Fruit fly (Drosophila melanogaster) whole organism, prepupa: Measurements from ENCODE around the gene CG4186.

ENCODE experiments used
- Blimp-1 ChIP-seq: fragments of 200-800 bp; sonication (Bioruptor generic); optimal IDR thresholded peaks from 3 replicates; lab custom pipeline; 2017; ENCODE audit warnings: missing biosample characterization, missing genetic modification characterization, mild to moderate bottlenecking, moderate library complexity, missing genetic modification reagents
- CG10631 ChIP-seq: fragments of 200-800 bp; sonication (Bioruptor generic); optimal IDR thresholded peaks from 2 replicates; lab custom pipeline; 2016; ENCODE audit warnings: missing biosample characterization, missing genetic modification characterization
- CG10669 ChIP-seq: fragments of 200-800 bp; sonication (Bioruptor generic); optimal IDR thresholded peaks from 3 replicates; lab custom pipeline; 2018; ENCODE audit warnings: missing biosample characterization, mild to moderate bottlenecking, missing genetic modification characterization, moderate library complexity
- CG11294 ChIP-seq: fragments of 200-800 bp; sonication (Bioruptor generic); IDR thresholded peaks from 2 replicates; pipeline ENCODE4 v1.3.6; 2022; ENCODE audit warnings: missing biosample characterization, missing genetic modification characterization
- CG11762 ChIP-seq: fragments of 200-800 bp; sonication (Bioruptor generic); optimal IDR thresholded peaks from 3 replicates; lab custom pipeline; 2016; ENCODE audit warnings: missing biosample characterization, missing genetic modification characterization; ENCODE audit not compliant: insufficient read depth
- CG11902 ChIP-seq: fragments of 200-800 bp; sonication (Bioruptor generic); optimal IDR thresholded peaks from 3 replicates; lab custom pipeline; 2016; ENCODE audit warnings: missing biosample characterization, missing genetic modification characterization
- CG15336 ChIP-seq: fragments of 200-800 bp; sonication (Bioruptor generic); IDR thresholded peaks from 2 replicates; pipeline ENCODE4 v1.3.6; 2022; ENCODE audit warnings: missing biosample characterization, missing genetic modification characterization
- CG1621 ChIP-seq: fragments of 200-800 bp; sonication (Bioruptor generic); optimal IDR thresholded peaks from 3 replicates; lab custom pipeline; 2018; ENCODE audit warnings: missing biosample characterization, mild to moderate bottlenecking, missing genetic modification characterization
- CG16779 ChIP-seq: fragments of 200-800 bp; sonication (Bioruptor generic); optimal IDR thresholded peaks from 3 replicates; lab custom pipeline; 2017; ENCODE audit warnings: missing biosample characterization, mild to moderate bottlenecking, missing genetic modification characterization
- CG3032 ChIP-seq: fragments of 200-800 bp; optimal IDR thresholded peaks from 2 replicates; lab custom pipeline; 2019; ENCODE audit warnings: missing biosample characterization, mild to moderate bottlenecking, missing genetic modification characterization, moderate library complexity
- CG31627 ChIP-seq: fragments of 200-800 bp; sonication (Bioruptor generic); optimal IDR thresholded peaks from 3 replicates; lab custom pipeline; 2016; ENCODE audit warnings: missing biosample characterization, missing genetic modification characterization
- CG32006 ChIP-seq: fragments of 200-800 bp; sonication (Bioruptor generic); optimal IDR thresholded peaks from 3 replicates; lab custom pipeline; 2017; ENCODE audit warnings: missing biosample characterization, mild to moderate bottlenecking, missing genetic modification characterization
- CG34406 ChIP-seq: fragments of 200-800 bp; sonication (Bioruptor generic); optimal IDR thresholded peaks from 3 replicates; lab custom pipeline; 2016; ENCODE audit warnings: missing biosample characterization, missing genetic modification characterization
- CG3919 ChIP-seq: fragments of 200-800 bp; sonication (Bioruptor generic); optimal IDR thresholded peaks from 3 replicates; lab custom pipeline; 2016; ENCODE audit warnings: missing biosample characterization, missing genetic modification characterization
- CG6163 ChIP-seq: fragments of 200-800 bp; sonication (Bioruptor generic); IDR thresholded peaks from 3 replicates; pipeline ENCODE4 v1.3.6; 2022; ENCODE audit warnings: missing biosample characterization, missing genetic modification characterization
- CG6276 ChIP-seq: fragments of 200-800 bp; sonication (Bioruptor generic); optimal IDR thresholded peaks from 2 replicates; lab custom pipeline; 2017; ENCODE audit warnings: missing biosample characterization, mild to moderate bottlenecking, missing genetic modification characterization
- CG6792 ChIP-seq: fragments of 200-800 bp; sonication (Bioruptor generic); optimal IDR thresholded peaks from 3 replicates; lab custom pipeline; 2016; ENCODE audit warnings: missing biosample characterization, missing genetic modification characterization
- CG6808 ChIP-seq: fragments of 200-800 bp; sonication (Bioruptor generic); optimal IDR thresholded peaks from 3 replicates; lab custom pipeline; 2017; ENCODE audit warnings: missing biosample characterization, missing genetic modification characterization, mild to moderate bottlenecking, moderate library complexity, missing genetic modification reagents
- CG6854 ChIP-seq: fragments of 200-800 bp; sonication (Bioruptor generic); optimal IDR thresholded peaks from 2 replicates; lab custom pipeline; 2017; ENCODE audit warnings: missing biosample characterization, mild to moderate bottlenecking, missing genetic modification characterization
- CG7368 ChIP-seq: fragments of 200-800 bp; sonication (Bioruptor generic); optimal IDR thresholded peaks from 3 replicates; lab custom pipeline; 2016; ENCODE audit warnings: missing biosample characterization, missing genetic modification characterization
- CG8119 ChIP-seq: fragments of 200-800 bp; sonication (Bioruptor generic); IDR thresholded peaks from 3 replicates; pipeline ENCODE4 v1.3.6; 2022; ENCODE audit warnings: missing biosample characterization, missing genetic modification characterization
- CG9139 ChIP-seq: fragments of 200-800 bp; sonication (Bioruptor generic); optimal IDR thresholded peaks from 3 replicates; lab custom pipeline; 2017; ENCODE audit warnings: missing biosample characterization, mild to moderate bottlenecking, missing genetic modification characterization
- Eip75B ChIP-seq: fragments of 200-800 bp; sonication (Bioruptor generic); optimal IDR thresholded peaks from 3 replicates; lab custom pipeline; 2016; ENCODE audit warnings: missing biosample characterization, missing genetic modification characterization
- Eip78C ChIP-seq: fragments of 200-800 bp; sonication (Bioruptor generic); peaks from one replicate; lab custom pipeline; 2016; ENCODE audit warnings: missing biosample characterization, missing genetic modification characterization
- Ets21C ChIP-seq: fragments of 200-800 bp; sonication (Bioruptor generic); optimal IDR thresholded peaks from 3 replicates; lab custom pipeline; 2016; ENCODE audit warnings: missing biosample characterization, missing genetic modification characterization
- Ets96B ChIP-seq: fragments of 200-800 bp; optimal IDR thresholded peaks from 2 replicates; lab custom pipeline; 2019; ENCODE audit warnings: missing biosample characterization, mild to moderate bottlenecking, missing genetic modification characterization, moderate library complexity
- Gug ChIP-seq: fragments of 200-800 bp; sonication (Bioruptor generic); IDR thresholded peaks from 2 replicates; pipeline ENCODE4 v1.3.6; 2022; ENCODE audit warnings: missing biosample characterization, missing genetic modification characterization
- Hr38 ChIP-seq: sonication (Bioruptor generic); optimal IDR thresholded peaks from 2 replicates; lab custom pipeline; 2016; ENCODE audit warnings: missing biosample characterization, missing genetic modification characterization
- Hr39 ChIP-seq: fragments of 200-800 bp; sonication (Bioruptor generic); optimal IDR thresholded peaks from 2 replicates; lab custom pipeline; 2016; ENCODE audit warnings: missing biosample characterization, missing genetic modification characterization
- Hr4 ChIP-seq: fragments of 200-800 bp; sonication (Bioruptor generic); optimal IDR thresholded peaks from 3 replicates; lab custom pipeline; 2016; ENCODE audit warnings: missing biosample characterization, missing genetic modification characterization
- Lpt ChIP-seq: fragments of 200-800 bp; sonication (Bioruptor generic); optimal IDR thresholded peaks from 3 replicates; lab custom pipeline; 2016; ENCODE audit warnings: missing biosample characterization, missing genetic modification characterization
- Met ChIP-seq: fragments of 200-800 bp; sonication (Bioruptor generic); optimal IDR thresholded peaks from 3 replicates; lab custom pipeline; 2016; ENCODE audit warnings: missing biosample characterization, missing genetic modification characterization
- OdsH ChIP-seq: fragments of 200-800 bp; sonication (Bioruptor generic); optimal IDR thresholded peaks from 3 replicates; lab custom pipeline; 2016; ENCODE audit warnings: missing biosample characterization, missing genetic modification characterization
- Smox ChIP-seq: fragments of 200-800 bp; sonication (Bioruptor generic); optimal IDR thresholded peaks from 3 replicates; lab custom pipeline; 2016; ENCODE audit warnings: missing biosample characterization, missing genetic modification characterization
- Sox102F ChIP-seq: fragments of 200-800 bp; sonication (Bioruptor generic); optimal IDR thresholded peaks from 2 replicates; lab custom pipeline; 2016; ENCODE audit warnings: missing biosample characterization, mild to moderate bottlenecking, missing genetic modification characterization
- Sox14 ChIP-seq: fragments of 200-800 bp; sonication (Bioruptor generic); optimal IDR thresholded peaks from 3 replicates; lab custom pipeline; 2016; ENCODE audit warnings: missing biosample characterization, missing genetic modification characterization
- Sox15 ChIP-seq: fragments of 200-800 bp; sonication (Bioruptor generic); optimal IDR thresholded peaks from 3 replicates; lab custom pipeline; 2016; ENCODE audit warnings: missing biosample characterization, missing genetic modification characterization
- achi ChIP-seq: fragments of 200-800 bp; sonication (Bioruptor generic); optimal IDR thresholded peaks from 3 replicates; lab custom pipeline; 2016; ENCODE audit warnings: missing biosample characterization, missing genetic modification characterization
- acj6 ChIP-seq: fragments of 200-800 bp; sonication (Bioruptor generic); optimal IDR thresholded peaks from 3 replicates; lab custom pipeline; 2016; ENCODE audit warnings: missing biosample characterization, missing genetic modification characterization
- cyc ChIP-seq: fragments of 200-800 bp; sonication (Bioruptor generic); optimal IDR thresholded peaks from 3 replicates; lab custom pipeline; 2016; ENCODE audit warnings: missing biosample characterization, missing genetic modification characterization
- dac ChIP-seq: fragments of 200-800 bp; sonication (Bioruptor generic); optimal IDR thresholded peaks from 2 replicates; lab custom pipeline; 2017; ENCODE audit warnings: missing biosample characterization, mild to moderate bottlenecking, missing genetic modification characterization
- eg ChIP-seq: fragments of 200-800 bp; sonication (Bioruptor generic); IDR thresholded peaks from 3 replicates; pipeline ENCODE4 v1.3.6; 2022; ENCODE audit warnings: missing biosample characterization, missing genetic modification characterization
- esn ChIP-seq: fragments of 200-800 bp; sonication (Bioruptor generic); optimal IDR thresholded peaks from 2 replicates; lab custom pipeline; 2016; ENCODE audit warnings: missing biosample characterization, mild to moderate bottlenecking, missing genetic modification characterization, moderate library complexity
- fd59A ChIP-seq: fragments of 200-800 bp; sonication (Bioruptor generic); optimal IDR thresholded peaks from 2 replicates; lab custom pipeline; 2017; ENCODE audit warnings: missing biosample characterization, mild to moderate bottlenecking, missing genetic modification characterization, missing genetic modification reagents
- fd85E ChIP-seq: fragments of 200-800 bp; sonication (Bioruptor generic); optimal IDR thresholded peaks from 3 replicates; lab custom pipeline; 2016; ENCODE audit warnings: missing biosample characterization, missing genetic modification characterization
- fkh ChIP-seq: fragments of 200-800 bp; sonication (Bioruptor generic); optimal IDR thresholded peaks from 3 replicates; lab custom pipeline; 2017; ENCODE audit warnings: missing biosample characterization, mild to moderate bottlenecking, missing genetic modification characterization, moderate library complexity
- lz ChIP-seq: fragments of 200-800 bp; sonication (Bioruptor generic); optimal IDR thresholded peaks from 3 replicates; lab custom pipeline; 2016; ENCODE audit warnings: missing biosample characterization, missing genetic modification characterization
- net ChIP-seq: fragments of 200-800 bp; sonication (Bioruptor generic); optimal IDR thresholded peaks from 3 replicates; lab custom pipeline; 2016; ENCODE audit warnings: missing biosample characterization, missing genetic modification characterization
- pdm3 ChIP-seq: fragments of 200-800 bp; sonication (Bioruptor generic); optimal IDR thresholded peaks from 3 replicates; lab custom pipeline; 2016; ENCODE audit warnings: missing biosample characterization, missing genetic modification characterization
- spab ChIP-seq: fragments of 200-800 bp; sonication (Bioruptor generic); optimal IDR thresholded peaks from 2 replicates; lab custom pipeline; 2017; ENCODE audit warnings: missing biosample characterization, mild to moderate bottlenecking, missing genetic modification characterization, missing genetic modification reagents
- ss ChIP-seq, 2 experiments: fragments of 200-800 bp; sonication (Bioruptor generic); optimal IDR thresholded peaks; 2 replicates in 1 of 2; 3 replicates in 1 of 2; lab custom pipeline; 2017 to 2018; ENCODE audit warnings: mild to moderate bottlenecking in 2 of 2, missing biosample characterization in 2 of 2, missing genetic modification characterization in 2 of 2, moderate library complexity in 1 of 2
- svp ChIP-seq: fragments of 200-800 bp; sonication (Bioruptor generic); peaks from one replicate; lab custom pipeline; 2016; ENCODE audit warnings: missing biosample characterization, missing genetic modification characterization
- topi ChIP-seq: fragments of 200-800 bp; sonication (Bioruptor generic); optimal IDR thresholded peaks from 3 replicates; lab custom pipeline; 2016; ENCODE audit warnings: missing biosample characterization, missing genetic modification characterization
- vri ChIP-seq: fragments of 200-800 bp; sonication (Bioruptor generic); optimal IDR thresholded peaks from 3 replicates; lab custom pipeline; 2016; ENCODE audit warnings: missing biosample characterization, mild to moderate bottlenecking, missing genetic modification characterization

Gene CG4186

DNA sequence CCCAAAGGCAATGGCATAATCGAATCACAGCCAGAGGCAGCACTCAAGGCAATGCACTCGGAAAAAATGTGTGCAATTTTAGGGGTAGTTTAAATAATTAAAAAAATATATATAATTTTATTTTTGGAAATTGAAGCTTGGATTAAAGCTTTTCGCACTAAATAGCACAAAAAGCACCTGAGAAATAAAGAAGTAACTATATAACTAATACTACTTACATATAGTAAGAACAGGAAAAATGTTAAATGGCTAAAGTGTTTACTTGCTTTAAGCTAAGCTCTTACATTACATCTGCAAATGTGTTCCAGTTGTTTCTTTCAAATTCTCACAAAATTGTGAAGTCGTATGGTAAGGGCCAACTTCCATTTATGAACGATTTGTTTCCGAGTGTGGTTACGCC lies 30.0 kb upstream of the CG4186 start, which contains the start of gene Gr77a:
TSS of gene Gr77a (minus strand) at position 17 of the 400 bp plus-strand sequence.
- no peak for TF ChIP-seq CG31627 (GFP tag; lab: Kevin White, UChicago)
- TF ChIP-seq CG34406, result peak; percentile 40
- TF ChIP-seq Ets21C (GFP tag; lab: Kevin White, UChicago), result no peak
- no peak for TF ChIP-seq topi
- TF ChIP-seq Eip75B (GFP tag; lab: Kevin White, UChicago), result no peak
- no peak for TF ChIP-seq eg (GFP tag; lab: Robert Waterston, UW)
- peak; percentile 29 for TF ChIP-seq acj6 (GFP tag; lab: Kevin White, UChicago)
- no peak for TF ChIP-seq Lpt (GFP tag; lab: Kevin White, UChicago)
- TF ChIP-seq Sox102F (GFP tag; lab: Kevin White, UChicago), result peak; percentile 17
- TF ChIP-seq Smox, result no peak
- TF ChIP-seq CG6276 (GFP tag; lab: Kevin White, UChicago), result no peak
- no peak for TF ChIP-seq CG15336
- TF ChIP-seq CG11762 (GFP tag; lab: Kevin White, UChicago), result no peak
- TF ChIP-seq CG6808, result no peak
- TF ChIP-seq CG3919 (GFP tag; lab: Kevin White, UChicago), result peak; percentile 28
- TF ChIP-seq CG11294 (GFP tag; lab: Robert Waterston, UW), result no peak
- TF ChIP-seq fkh, result no peak
- TF ChIP-seq CG6163, result no peak
- no peak for TF ChIP-seq Hr39 (GFP tag; lab: Kevin White, UChicago)
- no peak for TF ChIP-seq Blimp-1
- peak; percentile 1 for TF ChIP-seq Sox15 (GFP tag; lab: Kevin White, UChicago)
- no peak for TF ChIP-seq Gug (GFP tag; lab: Robert Waterston, UW)
- peak; percentile 42 for TF ChIP-seq CG10669
- TF ChIP-seq CG6854 (GFP tag; lab: Kevin White, UChicago), result no peak
- no peak for TF ChIP-seq CG16779
- peak; percentile 12 for TF ChIP-seq esn (GFP tag; lab: Kevin White, UChicago)
- no peak for TF ChIP-seq Sox14 (GFP tag; lab: Kevin White, UChicago)
- no peak for TF ChIP-seq CG9139 (GFP tag; lab: Kevin White, UChicago)
- TF ChIP-seq achi (GFP tag; lab: Kevin White, UChicago), result peak; percentile 29
- peak in 1 of 2 experiments; percentile 53 for TF ChIP-seq ss (GFP tag; optimal IDR thresholded peaks at IDR 0.05; lab: Kevin White, UChicago)
- no peak for TF ChIP-seq vri (GFP tag; lab: Kevin White, UChicago)
- no peak for TF ChIP-seq CG1621
- TF ChIP-seq net (GFP tag; lab: Kevin White, UChicago), result no peak
- no peak for TF ChIP-seq pdm3 (GFP tag; lab: Kevin White, UChicago)
- no peak for TF ChIP-seq Met (GFP tag; lab: Kevin White, UChicago)
- TF ChIP-seq Ets96B (tag; lab: Kevin White, UChicago), result peak; percentile 41
- no peak for TF ChIP-seq fd59A
- TF ChIP-seq cyc (GFP tag; lab: Kevin White, UChicago), result no peak
- no peak for TF ChIP-seq svp (GFP tag; lab: Kevin White, UChicago)
- no peak for TF ChIP-seq CG8119
- peak; percentile 58 for TF ChIP-seq CG10631 (GFP tag; lab: Kevin White, UChicago)
- TF ChIP-seq OdsH (GFP tag; lab: Kevin White, UChicago), result peak; percentile 32
- TF ChIP-seq CG7368 (GFP tag; lab: Kevin White, UChicago), result no peak
- peak; percentile 20 for TF ChIP-seq CG6792 (GFP tag; lab: Kevin White, UChicago)
- TF ChIP-seq CG11902 (GFP tag; lab: Kevin White, UChicago), result no peak
- TF ChIP-seq Hr4, result no peak
- TF ChIP-seq CG32006 (GFP tag; lab: Kevin White, UChicago), result peak; percentile 26
- TF ChIP-seq lz (GFP tag; lab: Kevin White, UChicago), result no peak
- peak; percentile 50 for TF ChIP-seq CG3032
- no peak for TF ChIP-seq fd85E
- TF ChIP-seq Hr38 (GFP tag; lab: Kevin White, UChicago), result no peak
- TF ChIP-seq spab, result peak; percentile 27
- peak; percentile 74 for TF ChIP-seq Eip78C (GFP tag; lab: Kevin White, UChicago)
- no peak for TF ChIP-seq dac (GFP tag; lab: Kevin White, UChicago)
